Fruit fly (Drosophila melanogaster): ENCODE measurements around the gene CG33159.

DNA sequence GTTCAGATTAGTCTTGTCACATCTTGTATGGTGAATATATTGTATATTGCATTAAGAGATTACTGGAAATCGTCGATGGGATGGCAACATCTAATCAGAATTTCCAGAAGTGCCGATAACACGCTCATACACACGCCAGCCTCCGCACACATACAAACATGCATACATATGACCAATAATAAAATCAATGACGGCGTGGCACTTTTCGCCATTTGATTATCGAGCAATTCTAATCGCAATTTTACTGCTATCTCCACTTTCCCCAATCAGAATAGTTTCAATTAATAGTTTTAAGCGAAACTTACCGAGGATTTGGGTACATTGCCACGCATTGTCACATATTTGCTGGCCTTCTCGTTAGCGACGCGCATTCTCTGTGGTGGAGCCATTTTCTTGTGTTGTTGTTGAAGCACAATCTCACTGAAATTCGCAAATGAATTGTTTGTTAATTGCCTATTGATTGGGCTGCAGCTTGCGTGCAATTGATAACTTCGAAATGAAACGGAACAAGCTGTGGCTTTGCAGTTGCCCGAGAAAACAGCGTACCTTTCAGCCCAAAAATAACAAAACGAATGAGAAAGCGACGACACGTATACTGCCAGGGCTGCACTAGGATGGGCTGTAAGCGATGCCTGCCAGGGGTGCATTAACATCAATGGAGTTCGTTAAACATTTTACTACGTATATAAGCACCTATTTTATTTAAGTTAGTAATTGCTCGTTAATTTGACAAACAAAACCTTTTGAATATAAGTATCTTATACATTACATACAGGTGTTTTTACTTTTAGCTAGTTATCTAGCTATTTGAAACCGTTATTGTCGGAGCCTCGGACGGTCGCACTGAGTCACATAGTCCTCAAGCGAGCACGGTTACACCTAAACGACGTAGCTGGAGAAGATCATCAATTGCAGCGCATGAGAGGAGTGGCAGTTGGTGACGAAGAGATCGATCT is 5.5 kb downstream of the CG33159 start, which contains the start of the genes CG32276 and gry:
- TF ChIP-seq Gug (GFP tag; IDR thresholded peaks at IDR 0.05) (0 out of 2 replicates have a peak, but pooled peaks have one; percentile 27), Lpt (GFP tag; optimal IDR thresholded peaks at IDR 0.05) (no peak), CG16779 (tag; optimal IDR thresholded peaks at IDR 0.05) (peak; percentile 34), CG3919 (GFP tag; optimal IDR thresholded peaks at IDR 0.05) (peak; percentile 84), salr (GFP tag; optimal IDR thresholded peaks at IDR 0.05) (no peak), CG6808 (GFP tag; optimal IDR thresholded peaks at IDR 0.05) (no peak), CG7368 (GFP tag; optimal IDR thresholded peaks at IDR 0.05) (no peak)
